Worm (Caenorhabditis elegans): Measurements from ENCODE around the gene Y53G8AR.1.
A peak's percentile ranks its signal among the peaks of the same experiment; 100 is the strongest.

The Y53G8AR.1 gene

ce11 chrIII:3312111-3312510, 20.7 kb upstream of the Y53G8AR.1 start:
- TF ChIP-seq ref-1 (GFP tag; conservative IDR thresholded peaks at IDR 0.05) (no peak), flt-1 (GFP tag; IDR thresholded peaks at IDR 0.05) (no peak), med-1 (GFP tag; optimal IDR thresholded peaks at IDR 0.05; ENCODE audit: insufficient read depth) (no peak), klf-2 (GFP tag; conservative IDR thresholded peaks at IDR 0.05) (no peak), T22C8.4 (GFP tag; IDR thresholded peaks at IDR 0.05) (no peak), cog-1 (tag; optimal IDR thresholded peaks at IDR 0.05) (no peak), ztf-29 (GFP tag; IDR thresholded peaks at IDR 0.05) (no peak), ztf-23 (GFP tag; IDR thresholded peaks at IDR 0.05) (no peak)

- no peak for TF ChIP-seq ztf-29 (GFP tag; IDR thresholded peaks at IDR 0.05)
- TF ChIP-seq ref-1 (GFP tag; conservative IDR thresholded peaks at IDR 0.05): no peak
- no peak for TF ChIP-seq ztf-23 (GFP tag; IDR thresholded peaks at IDR 0.05)
- TF ChIP-seq flt-1 (GFP tag; IDR thresholded peaks at IDR 0.05): no peak
- TF ChIP-seq T22C8.4 (GFP tag; IDR thresholded peaks at IDR 0.05): no peak
- TF ChIP-seq klf-2 (GFP tag; conservative IDR thresholded peaks at IDR 0.05): no peak
- no peak for TF ChIP-seq med-1 (GFP tag; optimal IDR thresholded peaks at IDR 0.05; ENCODE audit: insufficient read depth)
- TF ChIP-seq tab-1 (GFP tag; IDR thresholded peaks at IDR 0.05): no peak
- no peak for TF ChIP-seq cog-1 (tag; optimal IDR thresholded peaks at IDR 0.05)
These were observed 14.9 kb upstream of the Y53G8AR.1 start for ce11 chrIII:3317887-3318286.

ce11 chrIII:3321145-3321544, 11.7 kb upstream of the Y53G8AR.1 start, which contains the start of gene Y53G8AR.9:
TSS of gene Y53G8AR.9 (minus strand) at chrIII:3321245.
- no peak for TF ChIP-seq T22C8.4 (GFP tag; IDR thresholded peaks at IDR 0.05)
- no peak for TF ChIP-seq med-1 (GFP tag; optimal IDR thresholded peaks at IDR 0.05; ENCODE audit: insufficient read depth)
- TF ChIP-seq flt-1 (GFP tag; IDR thresholded peaks at IDR 0.05): no peak
- no peak for TF ChIP-seq tab-1 (GFP tag; IDR thresholded peaks at IDR 0.05)
- TF ChIP-seq klf-2 (GFP tag; conservative IDR thresholded peaks at IDR 0.05): no peak
- TF ChIP-seq ztf-23 (GFP tag; IDR thresholded peaks at IDR 0.05): no peak
- no peak for TF ChIP-seq ztf-29 (GFP tag; IDR thresholded peaks at IDR 0.05)
- TF ChIP-seq cog-1 (tag; optimal IDR thresholded peaks at IDR 0.05): no peak
- TF ChIP-seq ref-1 (GFP tag; conservative IDR thresholded peaks at IDR 0.05): no peak

ce11 chrIII:3322317-3323010, 10.4 kb upstream of the Y53G8AR.1 start, which contains the start of gene phf-15:
TSS of gene phf-15 (plus strand) at chrIII:3322853.
- TF ChIP-seq cog-1 (tag; optimal IDR thresholded peaks at IDR 0.05) (no peak), ztf-23 (GFP tag; IDR thresholded peaks at IDR 0.05) (no peak), tab-1 (GFP tag; IDR thresholded peaks at IDR 0.05) (no peak), flt-1 (GFP tag; IDR thresholded peaks at IDR 0.05) (no peak), ztf-29 (GFP tag; IDR thresholded peaks at IDR 0.05) (no peak), med-1 (GFP tag; optimal IDR thresholded peaks at IDR 0.05; ENCODE audit: insufficient read depth) (no peak), T22C8.4 (GFP tag; IDR thresholded peaks at IDR 0.05) (no peak), klf-2 (GFP tag; conservative IDR thresholded peaks at IDR 0.05) (no peak), ref-1 (GFP tag; conservative IDR thresholded peaks at IDR 0.05) (no peak)

- 0 out of 2 replicates have a peak, but pooled peaks have one; percentile 41 for TF ChIP-seq ztf-23 (GFP tag; IDR thresholded peaks at IDR 0.05)
- TF ChIP-seq ztf-29 (GFP tag; IDR thresholded peaks at IDR 0.05): no peak
These were observed 8.9 kb upstream of the Y53G8AR.1 start for ce11 chrIII:3323906-3324305.

- TF ChIP-seq tab-1 (GFP tag; IDR thresholded peaks at IDR 0.05) (no peak), klf-2 (GFP tag; conservative IDR thresholded peaks at IDR 0.05) (no peak), med-1 (GFP tag; optimal IDR thresholded peaks at IDR 0.05; ENCODE audit: insufficient read depth) (no peak), ztf-29 (GFP tag; IDR thresholded peaks at IDR 0.05) (no peak), flt-1 (GFP tag; IDR thresholded peaks at IDR 0.05) (no peak), ref-1 (GFP tag; conservative IDR thresholded peaks at IDR 0.05) (no peak), ztf-23 (GFP tag; IDR thresholded peaks at IDR 0.05) (no peak), cog-1 (tag; optimal IDR thresholded peaks at IDR 0.05) (no peak), T22C8.4 (GFP tag; IDR thresholded peaks at IDR 0.05) (no peak)
These were observed 3.4 kb upstream of the Y53G8AR.1 start for ce11 chrIII:3329467-3329866.

- TF ChIP-seq T22C8.4 (GFP tag; IDR thresholded peaks at IDR 0.05) (no peak), klf-2 (GFP tag; conservative IDR thresholded peaks at IDR 0.05) (no peak), ztf-23 (GFP tag; IDR thresholded peaks at IDR 0.05) (no peak), med-1 (GFP tag; optimal IDR thresholded peaks at IDR 0.05; ENCODE audit: insufficient read depth) (no peak), flt-1 (GFP tag; IDR thresholded peaks at IDR 0.05) (no peak), cog-1 (tag; optimal IDR thresholded peaks at IDR 0.05) (no peak), ztf-29 (GFP tag; IDR thresholded peaks at IDR 0.05) (no peak), tab-1 (GFP tag; IDR thresholded peaks at IDR 0.05) (no peak), ref-1 (GFP tag; conservative IDR thresholded peaks at IDR 0.05) (no peak)
These were observed 1.1 kb upstream of the Y53G8AR.1 start for ce11 chrIII:3331767-3332166.

ce11 chrIII:3334941-3335559, 2.2 kb downstream of the Y53G8AR.1 start:
- TF ChIP-seq T22C8.4 (GFP tag; IDR thresholded peaks at IDR 0.05): peak; percentile 87
- peak; percentile 98 for TF ChIP-seq klf-2 (GFP tag; conservative IDR thresholded peaks at IDR 0.05)
- peak; percentile 89 for TF ChIP-seq tab-1 (GFP tag; IDR thresholded peaks at IDR 0.05)
- TF ChIP-seq ref-1 (GFP tag; conservative IDR thresholded peaks at IDR 0.05): peak; percentile 93
- peak; percentile 94 for TF ChIP-seq flt-1 (GFP tag; IDR thresholded peaks at IDR 0.05)
- TF ChIP-seq ztf-29 (GFP tag; IDR thresholded peaks at IDR 0.05): peak; percentile 97
- peak; percentile 95 for TF ChIP-seq ztf-23 (GFP tag; IDR thresholded peaks at IDR 0.05)

- TF ChIP-seq klf-2 (GFP tag; conservative IDR thresholded peaks at IDR 0.05) (no peak), flt-1 (GFP tag; IDR thresholded peaks at IDR 0.05) (no peak), T22C8.4 (GFP tag; IDR thresholded peaks at IDR 0.05) (no peak), cog-1 (tag; optimal IDR thresholded peaks at IDR 0.05) (no peak), ref-1 (GFP tag; conservative IDR thresholded peaks at IDR 0.05) (no peak), ztf-29 (GFP tag; IDR thresholded peaks at IDR 0.05) (no peak), med-1 (GFP tag; optimal IDR thresholded peaks at IDR 0.05; ENCODE audit: insufficient read depth) (no peak), ztf-23 (GFP tag; IDR thresholded peaks at IDR 0.05) (no peak), tab-1 (GFP tag; IDR thresholded peaks at IDR 0.05) (no peak)
These were observed 6.6 kb downstream of the Y53G8AR.1 start for ce11 chrIII:3339317-3340016.
